Worm (Caenorhabditis elegans): ENCODE measurements around the gene str-73.

DNA sequence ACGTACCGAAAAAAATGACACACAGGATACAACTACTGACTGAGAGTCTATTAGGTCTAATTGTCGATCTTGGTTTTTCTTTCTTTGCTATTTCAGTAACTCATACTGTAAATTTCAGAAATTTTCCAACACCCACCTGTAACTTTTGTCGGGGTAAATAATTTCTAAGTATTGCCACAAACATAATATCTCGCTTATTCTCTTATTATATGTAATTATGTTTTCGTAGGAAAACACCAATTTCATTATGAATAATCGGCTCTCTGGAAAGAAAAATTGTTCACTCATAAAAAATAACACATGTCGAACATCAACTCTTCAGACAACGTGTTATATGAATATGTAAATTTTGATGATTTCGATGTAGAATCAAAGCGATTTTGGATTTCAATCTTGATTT is 9.3 kb upstream of the str-73 start, which contains the start of gene srw-48:
- TF ChIP-seq ama-1 (optimal IDR thresholded peaks at IDR 0.05) = no peak
- no peak for TF ChIP-seq ceh-13 (GFP tag; optimal IDR thresholded peaks at IDR 0.05)
- no peak for TF ChIP-seq aly-1 (tag; optimal IDR thresholded peaks at IDR 0.05)
- no peak for TF ChIP-seq tbx-11 (GFP tag; IDR thresholded peaks at IDR 0.05)
- no peak for TF ChIP-seq hmbx-1 (tag; optimal IDR thresholded peaks at IDR 0.05)
- TF ChIP-seq hnd-1 (tag; optimal IDR thresholded peaks at IDR 0.05) = no peak
- no peak for TF ChIP-seq ceh-36 (tag; optimal IDR thresholded peaks at IDR 0.05)
- TF ChIP-seq flt-1 (GFP tag; IDR thresholded peaks at IDR 0.05) = no peak
- TF ChIP-seq F13C5.2 (tag; optimal IDR thresholded peaks at IDR 0.05) = no peak
- TF ChIP-seq tbx-37 (GFP tag; conservative IDR thresholded peaks at IDR 0.05) = no peak

Measured in whole organism, early embryonic.